Fruit fly (Drosophila melanogaster) whole organism, embryonic: Measurements from ENCODE around the gene Fam92.

ENCODE experiments used
- Abd-B ChIP-seq: fragments of 200-800 bp; sonication (Bioruptor generic); optimal IDR thresholded peaks from 2 replicates; lab custom pipeline; 2018; ENCODE audit warnings: missing biosample characterization, mild to moderate bottlenecking, missing genetic modification characterization, moderate library complexity
- Awh ChIP-seq: fragments of 200-800 bp; sonication (Bioruptor generic); IDR thresholded peaks from 2 replicates; pipeline ENCODE4, ENCODE4 v1.3.6; 2022; ENCODE audit warnings: missing biosample characterization, missing genetic modification characterization
- CG10147 ChIP-seq: fragments of 200-800 bp; sonication (Bioruptor generic); optimal IDR thresholded peaks from 2 replicates; lab custom pipeline; 2019; ENCODE audit warnings: missing biosample characterization, mild to moderate bottlenecking, missing genetic modification characterization, moderate library complexity
- CG10462 ChIP-seq: fragments of 200-800 bp; sonication (Bioruptor generic); optimal IDR thresholded peaks from 2 replicates; lab custom pipeline; 2016; ENCODE audit warnings: missing biosample characterization, missing genetic modification characterization
- CG11560 ChIP-seq: fragments of 200-800 bp; sonication (Bioruptor generic); IDR thresholded peaks from 3 replicates; pipeline ENCODE4 v1.3.6; 2022; ENCODE audit warnings: missing biosample characterization, missing genetic modification characterization
- CG12744 ChIP-seq: fragments of 200-800 bp; sonication (Bioruptor generic); optimal IDR thresholded peaks from 2 replicates; lab custom pipeline; 2016; ENCODE audit warnings: missing biosample characterization, missing genetic modification characterization
- CG14710 ChIP-seq: fragments of 200-800 bp; sonication (Bioruptor generic); optimal IDR thresholded peaks from 3 replicates; lab custom pipeline; 2019; ENCODE audit warnings: missing biosample characterization, mild to moderate bottlenecking, missing genetic modification characterization, moderate library complexity
- CG15601 ChIP-seq: fragments of 200-800 bp; sonication (Bioruptor generic); optimal IDR thresholded peaks from 3 replicates; lab custom pipeline; 2019; ENCODE audit warnings: missing biosample characterization, mild to moderate bottlenecking, missing genetic modification characterization, moderate library complexity
- CG16779 ChIP-seq: fragments of 200-800 bp; sonication (Bioruptor generic); IDR thresholded peaks from 2 replicates; pipeline ENCODE4 v1.3.6; 2022; ENCODE audit warnings: missing biosample characterization, missing genetic modification characterization
- CG2129 ChIP-seq: fragments of 200-800 bp; sonication (Bioruptor generic); IDR thresholded peaks from 2 replicates; pipeline ENCODE4 v1.3.6; 2022; ENCODE audit warnings: missing biosample characterization, missing genetic modification characterization; ENCODE audit not compliant: partially characterized antibody
- CG2199 ChIP-seq: fragments of 200-800 bp; sonication (Bioruptor generic); IDR thresholded peaks from 3 replicates; pipeline ENCODE4 v1.3.6; 2022; ENCODE audit warnings: missing biosample characterization, missing genetic modification characterization
- CG31224 ChIP-seq: fragments of 200-800 bp; sonication (Bioruptor generic); IDR thresholded peaks from 2 replicates; pipeline ENCODE4 v1.3.6; 2022; ENCODE audit warnings: missing biosample characterization, missing genetic modification characterization
- CG31365 ChIP-seq: fragments of 200-800 bp; sonication (Bioruptor generic); optimal IDR thresholded peaks from 2 replicates; lab custom pipeline; 2018; ENCODE audit warnings: missing biosample characterization, mild to moderate bottlenecking, missing genetic modification characterization
- CG3281 ChIP-seq: fragments of 200-800 bp; sonication (Bioruptor generic); optimal IDR thresholded peaks from 3 replicates; lab custom pipeline; 2017; ENCODE audit warnings: missing biosample characterization, mild to moderate bottlenecking, missing genetic modification characterization
- CG3407 ChIP-seq: fragments of 200-800 bp; sonication (Bioruptor generic); optimal IDR thresholded peaks from 2 replicates; lab custom pipeline; 2018; ENCODE audit warnings: missing biosample characterization, mild to moderate bottlenecking, missing genetic modification characterization
- CG4404 ChIP-seq: fragments of 200-800 bp; sonication (Bioruptor generic); IDR thresholded peaks from 2 replicates; pipeline ENCODE4 v1.3.6; 2022; ENCODE audit warnings: missing biosample characterization, missing genetic modification characterization
- CG4424 ChIP-seq: fragments of 200-800 bp; sonication (Bioruptor generic); optimal IDR thresholded peaks from 3 replicates; lab custom pipeline; 2016; ENCODE audit warnings: missing biosample characterization, missing genetic modification characterization
- CG4820 ChIP-seq: fragments of 200-800 bp; sonication (Bioruptor generic); optimal IDR thresholded peaks from 3 replicates; lab custom pipeline; 2016; ENCODE audit warnings: missing biosample characterization, missing genetic modification characterization
- CG4854 ChIP-seq: fragments of 200-800 bp; sonication (Bioruptor generic); optimal IDR thresholded peaks from 2 replicates; lab custom pipeline; 2016; ENCODE audit warnings: missing biosample characterization, missing genetic modification characterization, inconsistent platforms
- CG6175 ChIP-seq: fragments of 200-800 bp; sonication (Bioruptor generic); IDR thresholded peaks from 3 replicates; pipeline ENCODE4 v1.3.6; 2022; ENCODE audit warnings: missing biosample characterization, missing genetic modification characterization
- CG7556 ChIP-seq: fragments of 200-800 bp; sonication (Bioruptor generic); optimal IDR thresholded peaks from 2 replicates; lab custom pipeline; 2017; ENCODE audit warnings: missing biosample characterization, mild to moderate bottlenecking, missing genetic modification characterization
- CG9437 ChIP-seq: fragments of 200-800 bp; sonication (Bioruptor generic); optimal IDR thresholded peaks from 2 replicates; lab custom pipeline; 2018; ENCODE audit warnings: missing biosample characterization, mild to moderate bottlenecking, missing genetic modification characterization
- Camta ChIP-seq: fragments of 200-800 bp; sonication (Bioruptor generic); optimal IDR thresholded peaks from 2 replicates; lab custom pipeline; 2016; ENCODE audit warnings: missing biosample characterization, missing genetic modification characterization
- CoRest ChIP-seq: fragments of 200-800 bp; sonication (Bioruptor generic); optimal IDR thresholded peaks from 3 replicates; lab custom pipeline; 2018; ENCODE audit warnings: missing biosample characterization, mild to moderate bottlenecking, missing genetic modification characterization, moderate library complexity
- D19A ChIP-seq: fragments of 200-800 bp; optimal IDR thresholded peaks from 3 replicates; lab custom pipeline; 2019; ENCODE audit warnings: missing biosample characterization, mild to moderate bottlenecking, missing genetic modification characterization, moderate library complexity
- Drgx ChIP-seq: fragments of 200-800 bp; sonication (Bioruptor generic); IDR thresholded peaks from 2 replicates; pipeline ENCODE4 v1.3.6; 2022; ENCODE audit warnings: missing biosample characterization, missing genetic modification characterization
- HLH54F ChIP-seq: fragments of 200-800 bp; sonication (Bioruptor generic); optimal IDR thresholded peaks from 3 replicates; lab custom pipeline; 2016; ENCODE audit warnings: missing biosample characterization, missing genetic modification characterization
- Hr51 ChIP-seq, 2 experiments: fragments of 200-800 bp; sonication (Bioruptor generic); optimal IDR thresholded peaks; 2 replicates in 1 of 2; 3 replicates in 1 of 2; lab custom pipeline; 2016 to 2018; ENCODE audit warnings: missing biosample characterization in 2 of 2, missing genetic modification characterization in 2 of 2, mild to moderate bottlenecking in 1 of 2, moderate library complexity in 1 of 2
- Nf-YA ChIP-seq: fragments of 200-800 bp; sonication (Bioruptor generic); IDR thresholded peaks from 2 replicates; pipeline ENCODE4 v1.3.6; 2022; ENCODE audit warnings: missing biosample characterization, missing genetic modification characterization
- PHDP ChIP-seq: fragments of 200-800 bp; sonication (Bioruptor generic); optimal IDR thresholded peaks from 3 replicates; lab custom pipeline; 2018; ENCODE audit warnings: missing biosample characterization, mild to moderate bottlenecking, missing genetic modification characterization, moderate library complexity
- Side ChIP-seq: fragments of 200-800 bp; sonication (Bioruptor generic); optimal IDR thresholded peaks from 2 replicates; lab custom pipeline; 2016; ENCODE audit warnings: missing biosample characterization, missing genetic modification characterization
- Xrp1 ChIP-seq: fragments of 200-800 bp; sonication (Bioruptor generic); IDR thresholded peaks from 2 replicates; pipeline ENCODE4 v1.3.6; 2022; ENCODE audit warnings: missing biosample characterization, missing genetic modification characterization
- bowl ChIP-seq: fragments of 200-800 bp; sonication (Bioruptor generic); IDR thresholded peaks from 2 replicates; pipeline ENCODE4 v1.3.6; 2022; ENCODE audit warnings: missing biosample characterization, missing genetic modification characterization
- caup ChIP-seq: fragments of 200-800 bp; sonication (Bioruptor generic); optimal IDR thresholded peaks from 3 replicates; lab custom pipeline; 2017; ENCODE audit warnings: missing biosample characterization, mild to moderate bottlenecking, missing genetic modification characterization, moderate library complexity; ENCODE audit not compliant: severe bottlenecking
- chinmo ChIP-seq: fragments of 200-800 bp; sonication (Bioruptor generic); IDR thresholded peaks from 4 replicates; pipeline ENCODE4 v1.3.6; 2022; ENCODE audit warnings: missing biosample characterization, missing genetic modification characterization; ENCODE audit not compliant: partially characterized antibody
- chm ChIP-seq: fragments of 200-800 bp; sonication (Bioruptor generic); IDR thresholded peaks from 2 replicates; pipeline ENCODE4 v1.3.6; 2022; ENCODE audit warnings: missing biosample characterization, missing genetic modification characterization
- dysf ChIP-seq: fragments of 200-800 bp; sonication (Bioruptor generic); IDR thresholded peaks from 3 replicates; pipeline ENCODE4 v1.3.6; 2022; ENCODE audit warnings: missing biosample characterization, missing genetic modification characterization
- en ChIP-seq: fragments of 200-800 bp; sonication (Bioruptor generic); optimal IDR thresholded peaks from 2 replicates; lab custom pipeline; 2016; ENCODE audit warnings: missing biosample characterization, missing genetic modification characterization
- ewg ChIP-seq: fragments of 200-800 bp; sonication (Bioruptor generic); optimal IDR thresholded peaks from 3 replicates; lab custom pipeline; 2017; ENCODE audit warnings: mild to moderate bottlenecking, missing biosample characterization, missing genetic modification reagents, missing genetic modification characterization
- grau ChIP-seq: fragments of 200-800 bp; optimal IDR thresholded peaks from 3 replicates; lab custom pipeline; 2019; ENCODE audit warnings: missing biosample characterization, mild to moderate bottlenecking, missing genetic modification characterization, moderate library complexity
- gsb-n ChIP-seq: fragments of 200-800 bp; sonication (Bioruptor generic); optimal IDR thresholded peaks from 3 replicates; lab custom pipeline; 2018; ENCODE audit warnings: missing biosample characterization, mild to moderate bottlenecking, missing genetic modification characterization
- gt ChIP-seq: fragments of 200-800 bp; sonication (Bioruptor generic); IDR thresholded peaks from 2 replicates; pipeline ENCODE4 v1.3.6; 2022; ENCODE audit warnings: missing biosample characterization, missing genetic modification characterization
- ken ChIP-seq: fragments of 200-800 bp; sonication (Bioruptor generic); IDR thresholded peaks from 3 replicates; pipeline ENCODE4 v1.3.6; 2022; ENCODE audit warnings: missing biosample characterization, missing genetic modification characterization
- lab ChIP-seq: fragments of 200-800 bp; sonication (Bioruptor generic); optimal IDR thresholded peaks from 3 replicates; lab custom pipeline; 2017; ENCODE audit warnings: missing biosample characterization, missing genetic modification characterization, mild to moderate bottlenecking, moderate library complexity, missing genetic modification reagents
- lola ChIP-seq, 3 experiments: fragments of >200 bp in 2 of 3; fragments of 200-800 bp in 1 of 3; sonication (Bioruptor generic) in 1 of 3; optimal IDR thresholded peaks; 2 replicates each; lab custom pipeline; 2017 to 2019; ENCODE audit warnings: missing biosample characterization in 3 of 3, missing genetic modification characterization in 3 of 3, mild to moderate bottlenecking in 1 of 3, moderate library complexity in 1 of 3
- slbo ChIP-seq: fragments of 200-800 bp; sonication (Bioruptor generic); IDR thresholded peaks from 2 replicates; pipeline ENCODE4 v1.3.6; 2022; ENCODE audit warnings: missing biosample characterization, missing genetic modification characterization
- stwl ChIP-seq: fragments of 200-800 bp; sonication (Bioruptor generic); optimal IDR thresholded peaks from 3 replicates; lab custom pipeline; 2018; ENCODE audit warnings: missing biosample characterization, mild to moderate bottlenecking, missing genetic modification characterization, moderate library complexity
- tio ChIP-seq: fragments of 200-800 bp; sonication (Bioruptor generic); optimal IDR thresholded peaks from 2 replicates; lab custom pipeline; 2017; ENCODE audit warnings: missing biosample characterization, missing genetic modification characterization, inconsistent platforms
- tll ChIP-seq, 2 experiments: fragments of 200-800 bp in 1 of 2; fragments of >200 bp in 1 of 2; sonication (Bioruptor generic) in 1 of 2; optimal IDR thresholded peaks; 2 replicates each; lab custom pipeline; 2017 to 2019; ENCODE audit warnings: missing biosample characterization in 2 of 2, missing genetic modification characterization in 2 of 2, mild to moderate bottlenecking in 1 of 2, moderate library complexity in 1 of 2

The Fam92 gene

dm6 chr2L:12415485-12416137 is 9.1 kb upstream of the Fam92 start (continued):
- no peak for TF ChIP-seq stwl
- TF ChIP-seq en (GFP tag; lab: Kevin White, UChicago): no peak
- TF ChIP-seq CG6175 (GFP tag; lab: Robert Waterston, UW): no peak
- TF ChIP-seq CG16779 (GFP tag; lab: Robert Waterston, UW): no peak
- TF ChIP-seq dysf (GFP tag; lab: Robert Waterston, UW): no peak
- TF ChIP-seq CG9437 (GFP tag; lab: Kevin White, UChicago): peak; percentile 32
- TF ChIP-seq Nf-YA (GFP tag; lab: Robert Waterston, UW): no peak
- no peak for TF ChIP-seq CG4854 (GFP tag; lab: Kevin White, UChicago)
- TF ChIP-seq CG4404: no peak
- no peak for TF ChIP-seq Side (GFP tag; lab: Kevin White, UChicago)
- TF ChIP-seq CG31365 (tag; lab: Kevin White, UChicago): no peak
- TF ChIP-seq CG4820 (GFP tag; lab: Kevin White, UChicago): peak; percentile 4
- TF ChIP-seq CG7556 (GFP tag; lab: Kevin White, UChicago): peak; percentile 59
- TF ChIP-seq HLH54F (GFP tag; lab: Kevin White, UChicago): no peak
- no peak for TF ChIP-seq CG31224 (GFP tag; lab: Robert Waterston, UW)
- TF ChIP-seq CG14710 (tag; lab: Kevin White, UChicago): peak; percentile 42
- TF ChIP-seq CG2199 (GFP tag; lab: Robert Waterston, UW): no peak
- TF ChIP-seq slbo (GFP tag; lab: Robert Waterston, UW): peak; percentile 31; the same call in 1 of the 2 replicates
- no peak for TF ChIP-seq bowl (GFP tag; lab: Robert Waterston, UW)
- TF ChIP-seq Hr51 (GFP tag; optimal IDR thresholded peaks at IDR 0.05; lab: Kevin White, UChicago): peak in 1 of 2 experiments; percentile 44
- no peak for TF ChIP-seq CG12744 (GFP tag; lab: Kevin White, UChicago)
- no peak for TF ChIP-seq gt (GFP tag; lab: Robert Waterston, UW)
- TF ChIP-seq chinmo (GFP tag; lab: Robert Waterston, UW): 0 out of 4 replicates have a peak, but pooled peaks have one; percentile 58
- TF ChIP-seq tio (GFP tag; lab: Kevin White, UChicago): peak; percentile 3
- peak; percentile 19 for TF ChIP-seq CG4424 (GFP tag; lab: Kevin White, UChicago)
- no peak for TF ChIP-seq ken (GFP tag; lab: Robert Waterston, UW)
- no peak for TF ChIP-seq Awh (GFP tag; lab: Robert Waterston, UW)
- no peak for TF ChIP-seq Abd-B
- TF ChIP-seq CG15601 (tag; lab: Kevin White, UChicago): no peak
- TF ChIP-seq caup (GFP tag; lab: Kevin White, UChicago): no peak
- TF ChIP-seq Camta (GFP tag; lab: Kevin White, UChicago): no peak
- peak; percentile 46 for TF ChIP-seq CoRest (tag; lab: Kevin White, UChicago)
- peak; percentile 33 for TF ChIP-seq D19A (tag; lab: Kevin White, UChicago)
- TF ChIP-seq tll (GFP tag; optimal IDR thresholded peaks at IDR 0.05; lab: Kevin White, UChicago): no peak
- peak; percentile 14 for TF ChIP-seq CG3281
- TF ChIP-seq CG2129 (GFP tag; lab: Robert Waterston, UW): no peak
- peak; percentile 6 for TF ChIP-seq lab (GFP tag; lab: Kevin White, UChicago)
- no peak for TF ChIP-seq CG11560
- TF ChIP-seq Xrp1 (GFP tag; lab: Robert Waterston, UW): peak; percentile 17; the same call in 1 of the 2 replicates
- peak; percentile 37 for TF ChIP-seq grau (tag; lab: Kevin White, UChicago)
- TF ChIP-seq CG10462 (GFP tag; lab: Kevin White, UChicago): no peak
- peak in 1 of 3 experiments; percentile 61 for TF ChIP-seq lola (GFP tag; optimal IDR thresholded peaks at IDR 0.05; lab: Kevin White, UChicago)
- no peak for TF ChIP-seq Drgx (GFP tag; lab: Robert Waterston, UW)
- no peak for TF ChIP-seq CG3407 (GFP tag; lab: Kevin White, UChicago)
- TF ChIP-seq PHDP (tag; lab: Kevin White, UChicago): peak; percentile 43
- peak; percentile 33 for TF ChIP-seq CG10147 (GFP tag; lab: Kevin White, UChicago)
- TF ChIP-seq ewg (GFP tag; lab: Kevin White, UChicago): no peak
- TF ChIP-seq gsb-n (tag; lab: Kevin White, UChicago): no peak
- TF ChIP-seq chm (GFP tag; lab: Robert Waterston, UW): no peak
